Worm (Caenorhabditis elegans): ENCODE measurements around the gene rom-3.

ce11 chrIV:16939001-16939400, 31.3 kb downstream of the rom-3 start, which contains the start of gene Y116A8C.10:
- no peak for TF ChIP-seq nhr-12 (tag; optimal IDR thresholded peaks at IDR 0.05)
- TF ChIP-seq elt-3 (tag; optimal IDR thresholded peaks at IDR 0.05) = no peak
- no peak for TF ChIP-seq unc-39 (tag; optimal IDR thresholded peaks at IDR 0.05)

Data from whole organism, mixed stage, embryonic.